Worm (Caenorhabditis elegans) whole organism, young adult: ENCODE results near the gene fbxb-17.

Experiments
- F49E8.2 ChIP-seq: sonication (generic microtip); optimal IDR thresholded peaks from 3 replicates; lab custom pipeline; 2017; ENCODE audit warnings: missing genetic modification characterization, mild to moderate bottlenecking, missing compliant biosample characterization, antibody characterized with exemption, moderate library complexity; ENCODE audit not compliant: insufficient read depth
- Y67H2A.10 ChIP-seq: fragments of 200-800 bp; sonication (Bioruptor generic); conservative IDR thresholded peaks from 2 replicates; pipeline ENCODE4 v1.3.6; 2022; ENCODE audit warnings: missing genetic modification reagents, missing genetic modification characterization, missing compliant biosample characterization
- cebp-1 ChIP-seq, 2 experiments: fragments of 200-800 bp in 1 of 2; sonication (Bioruptor generic) in 1 of 2; sonication (generic microtip) in 1 of 2; IDR thresholded peaks in 1 of 2; optimal IDR thresholded peaks in 1 of 2; 2 replicates each; pipeline versions ENCODE4 v1.3.6 to Lab custom; 2017 to 2022; ENCODE audit warnings: missing compliant biosample characterization in 2 of 2, missing genetic modification characterization in 2 of 2, mild to moderate bottlenecking in 1 of 2, missing genetic modification reagents in 1 of 2, moderate library complexity in 1 of 2
- die-1 ChIP-seq: sonication (generic microtip); optimal IDR thresholded peaks from 2 replicates; lab custom pipeline; 2016; ENCODE audit warnings: missing genotype, mild to moderate bottlenecking, missing genetic modification characterization, missing compliant biosample characterization
- egrh-3 ChIP-seq: fragments of 200-800 bp; sonication (Bioruptor generic); IDR thresholded peaks from 2 replicates; pipeline ENCODE4 v1.3.6; 2022; ENCODE audit warnings: missing genetic modification reagents, missing genetic modification characterization, missing compliant biosample characterization
- nhr-179 ChIP-seq: sonication (generic microtip); optimal IDR thresholded peaks from 2 replicates; lab custom pipeline; 2016; ENCODE audit warnings: mild to moderate bottlenecking, missing genetic modification characterization, missing compliant biosample characterization
- nhr-27 ChIP-seq: fragments of 200-800 bp; sonication (Bioruptor generic); optimal IDR thresholded peaks from 2 replicates; lab custom pipeline; 2018; ENCODE audit warnings: mild to moderate bottlenecking, missing genetic modification characterization, moderate library complexity, missing compliant biosample characterization
- rec-8 ChIP-seq, 2 experiments: sonication (generic microtip); optimal IDR thresholded peaks; 2 replicates each; lab custom pipeline; 2016; ENCODE audit warnings: mild to moderate bottlenecking in 2 of 2, missing genetic modification characterization in 2 of 2, missing genetic modification reagents in 2 of 2, missing genotype in 2 of 2, missing biosample characterization in 1 of 2, missing compliant biosample characterization in 1 of 2, moderate library complexity in 1 of 2
- snpc-1.1 ChIP-seq: sonication (generic microtip); optimal IDR thresholded peaks from 2 replicates; lab custom pipeline; 2017; ENCODE audit warnings: missing genetic modification characterization, mild to moderate bottlenecking, missing compliant biosample characterization, antibody characterized with exemption, moderate library complexity, missing genotype, missing genetic modification reagents; ENCODE audit not compliant: insufficient read depth
- zfh-2 ChIP-seq: fragments of 200-800 bp; sonication (Bioruptor generic); conservative IDR thresholded peaks from 2 replicates; pipeline ENCODE4 v1.3.6; 2022; ENCODE audit warnings: missing genetic modification reagents, missing genetic modification characterization, missing compliant biosample characterization
- ztf-3 ChIP-seq: fragments of 200-800 bp; sonication (Bioruptor generic); optimal IDR thresholded peaks from 2 replicates; lab custom pipeline; 2018; ENCODE audit warnings: mild to moderate bottlenecking, missing genetic modification characterization, missing compliant biosample characterization

Gene fbxb-17

DNA sequence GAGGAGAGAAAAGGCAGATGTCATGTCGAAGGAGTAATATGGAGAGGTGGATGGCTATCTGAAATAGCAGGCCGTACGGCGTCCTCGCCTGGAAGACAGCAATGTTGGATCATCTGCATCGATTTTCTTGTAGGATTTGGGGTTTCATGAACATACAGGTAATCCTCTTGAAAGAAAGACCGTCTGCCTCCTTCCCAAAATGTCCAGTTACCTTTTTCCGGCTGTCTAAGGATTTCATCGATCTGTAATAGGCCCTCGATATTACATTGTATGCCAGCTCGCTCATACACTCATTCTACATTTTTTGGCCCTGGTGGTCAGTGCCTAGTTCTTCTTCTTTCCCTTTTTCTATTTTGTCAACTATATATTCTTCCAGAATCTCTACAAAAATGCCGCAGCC, 46.2 kb downstream of the fbxb-17 start, which contains the start of the genes fbxb-5 and btb-8 (continued):
- TF ChIP-seq die-1 (tag; lab: Kevin White, UChicago) (no peak), nhr-179 (no peak)

DNA sequence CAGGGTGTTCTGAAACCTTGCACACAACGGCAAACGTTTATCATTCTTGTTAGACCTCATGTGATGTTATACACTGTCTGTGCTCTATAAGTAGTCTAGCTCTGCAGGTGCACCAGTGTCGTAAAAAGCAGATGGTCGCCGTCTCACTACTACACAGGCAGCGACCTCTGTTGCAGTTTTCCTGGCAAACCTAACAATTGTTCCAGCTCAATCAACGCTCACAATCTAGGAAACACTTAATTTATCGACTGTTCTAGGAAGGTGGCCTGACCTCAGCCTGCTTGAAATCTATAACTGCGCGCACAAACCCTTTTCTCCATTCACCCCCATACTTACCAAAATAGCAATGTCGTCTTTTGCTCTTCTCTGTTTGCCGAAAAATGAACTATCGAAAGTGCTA, 48.1 kb downstream of the fbxb-17 start, which contains the start of gene fbxb-11:
Gene fbxb-11, plus strand, starts transcription at position 301 of the 400 bp plus-strand sequence.
- TF ChIP-seq nhr-27 (tag; lab: Kevin White, UChicago) = no peak
- TF ChIP-seq die-1 (tag; lab: Kevin White, UChicago) = no peak
- no peak for TF ChIP-seq egrh-3 (GFP tag; lab: Robert Waterston, UW)
- TF ChIP-seq cebp-1 (GFP tag; IDR thresholded peaks at IDR 0.05; lab: Robert Waterston, UW) = no peak
- TF ChIP-seq cebp-1 (tag; optimal IDR thresholded peaks at IDR 0.05; lab: Kevin White, UChicago) = no peak
- no peak for TF ChIP-seq rec-8 (tag; optimal IDR thresholded peaks at IDR 0.05; lab: Kevin White, UChicago)
- no peak for TF ChIP-seq snpc-1.1
- no peak for TF ChIP-seq F49E8.2
- TF ChIP-seq Y67H2A.10 (GFP tag; lab: Robert Waterston, UW) = no peak
- TF ChIP-seq zfh-2 = no peak

DNA sequence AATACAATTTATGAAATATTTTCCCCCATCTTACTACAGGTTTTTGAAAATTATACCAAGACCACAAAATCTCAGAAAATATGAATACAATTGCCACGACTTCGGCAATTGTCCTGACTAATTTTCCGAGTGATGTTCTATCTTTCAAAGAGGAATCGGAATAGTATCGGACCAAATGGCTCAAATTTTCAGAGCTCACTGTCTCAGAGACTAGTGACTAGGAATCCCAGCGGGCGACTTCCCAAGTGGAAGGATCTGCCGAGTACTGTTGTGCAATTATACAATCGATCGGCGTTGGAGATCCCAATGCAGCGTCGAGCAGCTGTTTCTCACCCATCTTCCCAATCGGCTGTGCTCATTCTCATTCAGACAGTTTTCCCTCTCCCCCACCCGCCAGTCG, 49.5 kb downstream of the fbxb-17 start, which contains the start of gene F45C12.17:
Gene F45C12.17, plus strand, starts transcription at position 377 of the 400 bp plus-strand sequence.
- TF ChIP-seq ztf-3 (GFP tag; lab: Kevin White, UChicago) = no peak
- TF ChIP-seq, all 124 proteins: peak for 0
